Worm (Caenorhabditis elegans) whole organism, late embryonic: ENCODE measurements around the gene ocr-2.

Experiments used
- C08G9.2 ChIP-seq: sonication (generic microtip); optimal IDR thresholded peaks from 2 replicates; lab custom pipeline; 2016; ENCODE audit warnings: mild to moderate bottlenecking, missing genetic modification characterization, moderate library complexity, missing compliant biosample characterization
- C38D4.7 ChIP-seq: fragments of 200-800 bp; sonication (Bioruptor generic); optimal IDR thresholded peaks from 2 replicates; lab custom pipeline; 2018; ENCODE audit warnings: mild to moderate bottlenecking, missing genetic modification characterization, moderate library complexity, missing compliant biosample characterization
- F13H6.1 ChIP-seq: sonication (generic microtip); optimal IDR thresholded peaks from 2 replicates; lab custom pipeline; 2016; ENCODE audit warnings: missing genetic modification characterization, missing compliant biosample characterization
- K02D7.2 ChIP-seq: sonication (generic microtip); optimal IDR thresholded peaks from 2 replicates; lab custom pipeline; 2017; ENCODE audit warnings: mild to moderate bottlenecking, missing genetic modification characterization, missing compliant biosample characterization
- T23F11.4 ChIP-seq: fragments of 200-800 bp; sonication (Bioruptor generic); optimal IDR thresholded peaks from 2 replicates; lab custom pipeline; 2018; ENCODE audit warnings: mild to moderate bottlenecking, missing genetic modification characterization, missing compliant biosample characterization
- ama-1 ChIP-seq: fragments of 150-350 bp; optimal IDR thresholded peaks from 2 replicates; lab custom pipeline; 2014
- ceh-14 ChIP-seq: sonication (generic microtip); optimal IDR thresholded peaks from 2 replicates; lab custom pipeline; 2016; ENCODE audit warnings: missing genotype, missing genetic modification characterization, missing compliant biosample characterization
- ceh-19 ChIP-seq: fragments of 200-800 bp; sonication (Bioruptor generic); optimal IDR thresholded peaks from 2 replicates; lab custom pipeline; 2018; ENCODE audit warnings: mild to moderate bottlenecking, missing genetic modification characterization, missing compliant biosample characterization
- ceh-2 ChIP-seq: sonication (generic microtip); optimal IDR thresholded peaks from 2 replicates; lab custom pipeline; 2016; ENCODE audit warnings: missing genotype, missing genetic modification characterization, missing compliant biosample characterization
- ceh-24 ChIP-seq: sonication (generic microtip); optimal IDR thresholded peaks from 2 replicates; lab custom pipeline; 2016; ENCODE audit warnings: mild to moderate bottlenecking, missing genetic modification characterization, missing compliant biosample characterization
- ceh-30 ChIP-seq: fragments of 150-350 bp; optimal IDR thresholded peaks from 2 replicates; lab custom pipeline; 2014; ENCODE audit warnings: missing biosample characterization, missing genetic modification characterization
- ceh-45 ChIP-seq: fragments of 200-800 bp; sonication (Bioruptor generic); IDR thresholded peaks from 2 replicates; pipeline ENCODE4 v1.3.6; 2022; ENCODE audit warnings: missing genetic modification reagents, missing genetic modification characterization, missing compliant biosample characterization
- ceh-48 ChIP-seq: sonication (generic microtip); optimal IDR thresholded peaks from 2 replicates; lab custom pipeline; 2016; ENCODE audit warnings: missing genetic modification characterization, inconsistent platforms, missing compliant biosample characterization
- ceh-6 ChIP-seq: fragments of 200-800 bp; sonication (Bioruptor generic); optimal IDR thresholded peaks from 2 replicates; lab custom pipeline; 2018; ENCODE audit warnings: mild to moderate bottlenecking, missing genetic modification characterization, missing compliant biosample characterization
- che-1 ChIP-seq: sonication (generic microtip); optimal IDR thresholded peaks from 2 replicates; lab custom pipeline; 2016; ENCODE audit warnings: mild to moderate bottlenecking, missing genetic modification characterization, missing compliant biosample characterization
- dmd-4 ChIP-seq: sonication (generic microtip); optimal IDR thresholded peaks from 2 replicates; lab custom pipeline; 2016; ENCODE audit warnings: borderline replicate concordance, missing genetic modification characterization, missing compliant biosample characterization
- dve-1 ChIP-seq: sonication (generic microtip); optimal IDR thresholded peaks from 2 replicates; lab custom pipeline; 2017; ENCODE audit warnings: antibody characterized with exemption, mild to moderate bottlenecking, missing genetic modification characterization, missing compliant biosample characterization
- elt-2 ChIP-seq: sonication (generic microtip); optimal IDR thresholded peaks from 2 replicates; lab custom pipeline; 2016; ENCODE audit warnings: missing genetic modification reagents, missing genetic modification characterization, missing compliant biosample characterization
- ets-4 ChIP-seq: sonication (generic microtip); optimal IDR thresholded peaks from 2 replicates; lab custom pipeline; 2016; ENCODE audit warnings: missing genetic modification characterization, missing compliant biosample characterization
- eyg-1 ChIP-seq: sonication (generic microtip); optimal IDR thresholded peaks from 2 replicates; lab custom pipeline; 2016; ENCODE audit warnings: missing genotype, missing genetic modification characterization, missing compliant biosample characterization
- hlh-13 ChIP-seq: fragments of 200-800 bp; sonication (Bioruptor generic); optimal IDR thresholded peaks from 2 replicates; lab custom pipeline; 2018; ENCODE audit warnings: mild to moderate bottlenecking, missing genetic modification characterization, missing compliant biosample characterization
- hlh-15 ChIP-seq: sonication (generic microtip); optimal IDR thresholded peaks from 2 replicates; lab custom pipeline; 2016; ENCODE audit warnings: missing genetic modification characterization, missing compliant biosample characterization
- hlh-30 ChIP-seq: sonication (generic microtip); optimal IDR thresholded peaks from 2 replicates; lab custom pipeline; 2017; ENCODE audit warnings: antibody characterized with exemption, missing genetic modification characterization, missing compliant biosample characterization; ENCODE audit not compliant: insufficient read depth
- hlh-6 ChIP-seq: sonication (generic microtip); optimal IDR thresholded peaks from 2 replicates; lab custom pipeline; 2016; ENCODE audit warnings: missing genotype, missing genetic modification characterization, missing compliant biosample characterization
- hlh-8 ChIP-seq: sonication (generic microtip); optimal IDR thresholded peaks from 2 replicates; lab custom pipeline; 2016; ENCODE audit warnings: missing genotype, missing genetic modification characterization, missing compliant biosample characterization
- lin-11 ChIP-seq: fragments of 200-800 bp; sonication (Bioruptor generic); optimal IDR thresholded peaks from 2 replicates; lab custom pipeline; 2018; ENCODE audit warnings: mild to moderate bottlenecking, missing genetic modification characterization, missing compliant biosample characterization
- mec-3 ChIP-seq: sonication (generic microtip); optimal IDR thresholded peaks from 2 replicates; lab custom pipeline; 2016; ENCODE audit warnings: borderline replicate concordance, missing genetic modification characterization, missing compliant biosample characterization
- nfya-1 ChIP-seq: sonication (generic microtip); optimal IDR thresholded peaks from 2 replicates; lab custom pipeline; 2017; ENCODE audit warnings: missing genetic modification characterization, mild to moderate bottlenecking, missing compliant biosample characterization, antibody characterized with exemption, moderate library complexity
- nhr-11 ChIP-seq: fragments of 150-350 bp; optimal IDR thresholded peaks from 2 replicates; lab custom pipeline; 2014; ENCODE audit warnings: missing biosample characterization, missing genetic modification characterization
- npax-4 ChIP-seq: sonication (generic microtip); optimal IDR thresholded peaks from 2 replicates; lab custom pipeline; 2016; ENCODE audit warnings: missing genetic modification characterization, missing compliant biosample characterization
- pat-9 ChIP-seq: fragments of 200-800 bp; sonication (Bioruptor generic); optimal IDR thresholded peaks from 2 replicates; lab custom pipeline; 2018; ENCODE audit warnings: mild to moderate bottlenecking, missing genetic modification characterization, moderate library complexity, missing compliant biosample characterization
- pha-2 ChIP-seq: sonication (generic microtip); optimal IDR thresholded peaks from 2 replicates; lab custom pipeline; 2017; ENCODE audit warnings: mild to moderate bottlenecking, missing genetic modification characterization, missing compliant biosample characterization
- pha-4 ChIP-seq: fragments of 150-350 bp; optimal IDR thresholded peaks from 2 replicates; lab custom pipeline; 2018; ENCODE audit warnings: missing biosample characterization, missing genetic modification reagents, missing genetic modification characterization
- pqm-1 ChIP-seq: sonication (generic microtip); optimal IDR thresholded peaks from 2 replicates; lab custom pipeline; 2016; ENCODE audit warnings: missing genetic modification characterization, missing compliant biosample characterization
- ref-2 ChIP-seq: sonication (generic microtip); optimal IDR thresholded peaks from 2 replicates; lab custom pipeline; 2016; ENCODE audit warnings: missing genetic modification characterization, missing compliant biosample characterization
- rnt-1 ChIP-seq: sonication (generic microtip); optimal IDR thresholded peaks from 2 replicates; lab custom pipeline; 2016; ENCODE audit warnings: missing genetic modification characterization, missing compliant biosample characterization
- syd-9 ChIP-seq: sonication (generic microtip); optimal IDR thresholded peaks from 2 replicates; lab custom pipeline; 2016; ENCODE audit warnings: mild to moderate bottlenecking, missing genetic modification characterization, moderate library complexity, missing compliant biosample characterization
- tbx-7 ChIP-seq: sonication (generic microtip); optimal IDR thresholded peaks from 2 replicates; lab custom pipeline; 2016; ENCODE audit warnings: missing genotype, missing genetic modification characterization, missing compliant biosample characterization
- unc-3 ChIP-seq, 2 experiments: fragments of 200-800 bp in 1 of 2; sonication (Bioruptor generic) in 1 of 2; sonication (generic microtip) in 1 of 2; conservative IDR thresholded peaks in 1 of 2; optimal IDR thresholded peaks in 1 of 2; 2 replicates each; pipeline versions ENCODE4 v1.3.6 to Lab custom; 2016 to 2022; ENCODE audit warnings: missing compliant biosample characterization in 2 of 2, missing genetic modification characterization in 2 of 2, missing genetic modification reagents in 1 of 2
- unc-42 ChIP-seq: sonication (generic microtip); optimal IDR thresholded peaks from 2 replicates; lab custom pipeline; 2016; ENCODE audit warnings: missing genotype, missing genetic modification characterization, missing compliant biosample characterization

The ocr-2 gene

DNA sequence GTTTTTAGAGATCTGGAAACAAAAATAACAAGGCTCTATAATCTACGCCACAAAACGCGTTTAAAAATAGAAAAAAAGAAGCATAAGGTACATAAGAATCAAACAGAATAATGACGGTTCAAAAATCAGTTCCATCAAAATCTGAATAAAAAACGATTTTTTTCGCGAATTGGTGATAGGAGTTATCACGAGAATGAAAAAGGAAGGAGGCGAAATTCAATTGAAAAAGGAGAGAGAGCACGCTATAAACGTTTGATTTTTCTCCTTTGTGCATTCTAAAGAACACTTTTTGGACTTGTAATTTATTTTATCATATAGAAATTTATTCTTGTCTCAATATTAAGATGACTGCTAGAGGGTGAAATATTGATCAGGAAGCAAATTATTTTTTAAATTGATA lies 31.5 kb upstream of the ocr-2 start:
- no peak for TF ChIP-seq hlh-30 (tag; lab: Kevin White, UChicago)
- TF ChIP-seq eyg-1, result no peak
- TF ChIP-seq ceh-30 (tag; lab: Kevin White, UChicago), result no peak
- no peak for TF ChIP-seq dmd-4 (tag; lab: Kevin White, UChicago)
- no peak for TF ChIP-seq hlh-8 (tag; lab: Kevin White, UChicago)
- TF ChIP-seq syd-9 (tag; lab: Kevin White, UChicago), result no peak
- no peak for TF ChIP-seq npax-4
- TF ChIP-seq C08G9.2, result no peak
- TF ChIP-seq ceh-24 (tag; lab: Kevin White, UChicago), result no peak
- no peak for TF ChIP-seq ceh-45 (GFP tag; lab: Robert Waterston, UW)
- TF ChIP-seq ceh-19, result no peak
- no peak for TF ChIP-seq ceh-48 (tag; lab: Kevin White, UChicago)
- TF ChIP-seq rnt-1 (tag; lab: Kevin White, UChicago), result no peak
- no peak for TF ChIP-seq hlh-15 (tag; lab: Kevin White, UChicago)
- no peak for TF ChIP-seq unc-3 (GFP tag; conservative IDR thresholded peaks at IDR 0.05; lab: Robert Waterston, UW)
- TF ChIP-seq unc-3 (tag; optimal IDR thresholded peaks at IDR 0.05; lab: Kevin White, UChicago), result no peak

DNA sequence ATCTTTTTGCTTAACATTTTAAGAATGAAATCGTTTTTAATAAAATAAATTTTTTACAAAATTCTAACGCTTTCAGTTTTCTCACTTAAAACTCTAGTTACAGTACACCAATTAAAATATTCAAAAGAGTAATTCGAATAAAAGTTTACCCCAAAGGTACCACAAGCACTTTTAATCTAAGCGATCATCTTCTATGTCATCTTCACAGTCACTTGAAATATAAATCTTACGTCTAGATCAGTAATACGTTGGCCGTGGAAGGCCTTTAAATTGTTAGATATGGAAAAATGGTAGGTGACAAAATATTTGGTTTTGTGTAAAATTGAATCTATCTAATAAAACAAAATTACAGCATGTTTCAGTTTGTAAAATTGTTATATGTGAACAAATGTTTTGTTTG lies 27.5 kb upstream of the ocr-2 start:
- TF ChIP-seq ceh-2 (tag; lab: Kevin White, UChicago) (no peak), K02D7.2 (no peak), ceh-6 (no peak), F13H6.1 (tag; lab: Kevin White, UChicago) (no peak)

DNA sequence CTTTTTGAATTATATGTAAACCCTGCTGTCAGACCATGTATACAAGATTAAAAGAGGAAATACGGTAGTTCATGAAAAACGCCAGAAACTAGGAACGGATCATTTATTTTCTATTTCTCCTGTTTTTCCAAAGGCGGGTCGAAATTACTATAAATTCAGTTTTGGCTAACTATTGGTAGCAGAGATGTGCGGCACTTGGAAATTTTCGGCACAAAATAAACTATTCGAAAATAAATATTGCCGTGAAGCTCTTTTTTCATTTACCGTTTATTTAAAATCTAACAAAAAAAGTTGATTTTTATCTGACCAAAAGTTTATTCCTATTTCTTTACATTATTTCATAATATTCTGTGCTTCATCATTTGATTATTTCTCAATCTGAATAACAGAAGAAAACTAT lies 24.2 kb upstream of the ocr-2 start, which contains the start of gene T09A12.1:
Gene T09A12.1, plus strand, starts transcription at position 301 of the 400 bp plus-strand sequence.
- no peak for TF ChIP-seq dve-1 (tag; lab: Kevin White, UChicago)
- no peak for TF ChIP-seq nfya-1 (tag; lab: Kevin White, UChicago)
- TF ChIP-seq hlh-6 (tag; lab: Kevin White, UChicago), result no peak
- TF ChIP-seq npax-4, result no peak
- TF ChIP-seq pat-9, result no peak
- no peak for TF ChIP-seq hlh-13
- TF ChIP-seq che-1 (tag; lab: Kevin White, UChicago), result no peak
- no peak for TF ChIP-seq rnt-1 (tag; lab: Kevin White, UChicago)
- no peak for TF ChIP-seq mec-3 (tag; lab: Kevin White, UChicago)
- TF ChIP-seq T23F11.4 (GFP tag; lab: Kevin White, UChicago), result no peak
- TF ChIP-seq elt-2 (tag; lab: Kevin White, UChicago), result no peak
- TF ChIP-seq tbx-7 (tag; lab: Kevin White, UChicago), result no peak

DNA sequence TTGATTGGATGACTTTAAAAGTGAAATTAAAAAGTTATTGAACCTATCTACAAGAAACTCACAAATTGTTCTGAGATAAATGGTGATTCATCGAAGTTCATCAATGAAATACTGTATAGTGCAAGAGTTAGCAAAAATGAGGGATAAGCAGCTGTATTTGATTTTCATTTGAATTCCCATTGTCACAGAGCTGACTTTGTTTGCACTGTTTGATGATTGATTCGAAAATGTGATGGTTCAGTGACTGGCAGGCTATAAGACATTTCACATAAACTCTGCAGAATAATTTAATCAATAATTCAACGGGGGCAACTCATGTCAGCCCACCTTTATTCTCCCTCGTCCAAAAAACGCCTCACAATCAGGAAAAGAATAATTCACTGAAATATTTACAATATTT lies 23.7 kb upstream of the ocr-2 start, which contains the start of gene T09A12.8:
Gene T09A12.8, minus strand, starts transcription at position 101 of the 400 bp plus-strand sequence.
- TF ChIP-seq ref-2 (tag; lab: Kevin White, UChicago), result no peak
- no peak for TF ChIP-seq ama-1 (lab: Kevin White, UChicago)
- no peak for TF ChIP-seq rnt-1 (tag; lab: Kevin White, UChicago)
- no peak for TF ChIP-seq pha-2
- TF ChIP-seq hlh-8 (tag; lab: Kevin White, UChicago), result no peak
- no peak for TF ChIP-seq ceh-14 (tag; lab: Kevin White, UChicago)
- TF ChIP-seq lin-11 (tag; lab: Kevin White, UChicago), result no peak
- no peak for TF ChIP-seq unc-42 (tag; lab: Kevin White, UChicago)
- no peak for TF ChIP-seq npax-4
- TF ChIP-seq syd-9 (tag; lab: Kevin White, UChicago), result no peak
- no peak for TF ChIP-seq pqm-1 (tag; lab: Kevin White, UChicago)
- no peak for TF ChIP-seq nhr-11 (tag; lab: Kevin White, UChicago)
- TF ChIP-seq pha-4 (tag; lab: Kevin White, UChicago), result no peak
- no peak for TF ChIP-seq ets-4 (tag; lab: Kevin White, UChicago)
- no peak for TF ChIP-seq tbx-7 (tag; lab: Kevin White, UChicago)
- TF ChIP-seq che-1 (tag; lab: Kevin White, UChicago), result no peak
- no peak for TF ChIP-seq C38D4.7 (GFP tag; lab: Kevin White, UChicago)
- no peak for TF ChIP-seq pat-9
